Worm (Caenorhabditis elegans) whole organism, young adult: ENCODE data around the gene tbc-13.

Source experiments
- ama-1 ChIP-seq, 3 experiments: fragments of 150-350 bp in 1 of 3; sonication (generic microtip) in 2 of 3; optimal IDR thresholded peaks; 2 replicates each; lab custom pipeline; 2014 to 2018; ENCODE audit warnings: missing biosample characterization in 2 of 3, missing genetic modification characterization in 2 of 3, missing genetic modification reagents in 2 of 3
- die-1 ChIP-seq: sonication (generic microtip); optimal IDR thresholded peaks from 2 replicates; lab custom pipeline; 2016; ENCODE audit warnings: missing genotype, mild to moderate bottlenecking, missing genetic modification characterization, missing compliant biosample characterization
- nfya-2 ChIP-seq: fragments of 200-800 bp; sonication (Bioruptor generic); IDR thresholded peaks from 2 replicates; pipeline ENCODE4 v1.3.6; 2022; ENCODE audit warnings: missing genetic modification reagents, missing genetic modification characterization, missing compliant biosample characterization
- snpc-1.1 ChIP-seq: sonication (generic microtip); optimal IDR thresholded peaks from 2 replicates; lab custom pipeline; 2017; ENCODE audit warnings: missing genetic modification characterization, mild to moderate bottlenecking, missing compliant biosample characterization, antibody characterized with exemption, moderate library complexity, missing genotype, missing genetic modification reagents; ENCODE audit not compliant: insufficient read depth
- snpc-4 ChIP-seq, 5 experiments: fragments of 150-350 bp in 1 of 5; sonication (generic microtip) in 4 of 5; optimal IDR thresholded peaks; 2 replicates each; lab custom pipeline; 2014 to 2018; ENCODE audit warnings: missing genetic modification characterization in 5 of 5, missing biosample characterization in 3 of 5, antibody characterized with exemption in 2 of 5, mild to moderate bottlenecking in 2 of 5, missing compliant biosample characterization in 2 of 5, missing genotype in 2 of 5, moderate library complexity in 2 of 5, missing genetic modification reagents in 1 of 5
- unc-130 ChIP-seq: sonication (generic microtip); optimal IDR thresholded peaks from 2 replicates; lab custom pipeline; 2016; ENCODE audit warnings: missing genetic modification reagents, missing genetic modification characterization, missing compliant biosample characterization

DNA sequence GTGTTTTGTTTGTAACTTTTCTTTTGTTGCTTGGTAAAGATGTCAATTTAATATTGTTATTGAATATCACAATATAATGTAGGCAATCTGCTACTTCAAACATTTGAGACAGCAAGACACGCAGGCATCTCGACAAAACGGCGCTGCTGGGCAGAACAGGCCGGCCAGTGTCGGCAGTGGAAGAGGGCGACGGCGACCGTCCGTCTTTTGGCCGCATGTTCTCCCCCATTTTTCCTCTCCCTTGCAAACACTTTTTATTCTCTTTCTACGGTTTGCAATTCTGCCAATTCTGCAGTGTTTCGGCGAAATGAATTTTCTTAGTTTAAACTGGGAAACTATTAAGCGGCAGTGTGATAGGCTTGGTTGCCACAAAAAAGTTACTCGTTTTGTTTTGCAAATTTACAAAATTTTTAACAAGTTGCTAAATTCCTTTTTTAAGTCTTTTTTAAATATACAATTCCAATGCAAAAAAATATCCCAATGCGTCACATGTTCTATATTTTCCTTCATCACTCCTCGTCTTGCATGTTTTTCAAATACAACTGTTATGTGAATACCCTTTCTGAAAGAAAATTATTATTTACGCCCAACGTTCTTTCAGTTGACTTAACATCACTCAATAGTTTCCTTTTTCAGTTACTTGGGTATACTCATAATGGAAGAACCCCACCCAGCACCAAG, 35.4 kb upstream of the tbc-13 start, which contains the start of gene T18D3.6:
- no peak for TF ChIP-seq snpc-4 (GFP tag; optimal IDR thresholded peaks at IDR 0.05; lab: Kevin White, UChicago)
- TF ChIP-seq snpc-4 (tag; optimal IDR thresholded peaks at IDR 0.05; lab: Kevin White, UChicago), result no peak
- no peak for TF ChIP-seq snpc-1.1
- TF ChIP-seq unc-130 (GFP tag; lab: Kevin White, UChicago), result no peak
- no peak for TF ChIP-seq die-1 (tag; lab: Kevin White, UChicago)
- no peak for TF ChIP-seq ama-1 (optimal IDR thresholded peaks at IDR 0.05; lab: Kevin White, UChicago)
- TF ChIP-seq ama-1 (GFP tag; optimal IDR thresholded peaks at IDR 0.05; lab: Kevin White, UChicago), result no peak
- TF ChIP-seq nfya-2, result no peak
